Fruit fly (Drosophila melanogaster): ENCODE measurements around the gene CG33493.
A peak's percentile ranks its signal among the peaks of the same experiment; 100 is the strongest.

Gene CG33493

dm6 chr3L:10678545-10679067 lies 14.4 kb downstream of the CG33493 start (continued):
- TF ChIP-seq dimm (GFP tag; IDR thresholded peaks at IDR 0.05) (no peak; the same call in 1 of the 2 replicates), HmgZ (tag; optimal IDR thresholded peaks at IDR 0.05) (peak; percentile 94), MESR4 (GFP tag; optimal IDR thresholded peaks at IDR 0.05) (peak; percentile 40), CG9932 (GFP tag; IDR thresholded peaks at IDR 0.05) (peak; percentile 87), sim (GFP tag; IDR thresholded peaks at IDR 0.05) (peak; percentile 81), CG13123 (GFP tag; optimal IDR thresholded peaks at IDR 0.05) (peak; percentile 71), danr (GFP tag; IDR thresholded peaks at IDR 0.05) (peak; percentile 92), CG7928 (GFP tag; optimal IDR thresholded peaks at IDR 0.05) (peak; percentile 63), pan (optimal IDR thresholded peaks at IDR 0.05) (no peak), pan (GFP tag; optimal IDR thresholded peaks at IDR 0.05 in 1 of 2, IDR thresholded peaks at IDR 0.05 in 1 of 2) (peak in 1 of 2 experiments; percentile 94), kay (GFP tag; optimal IDR thresholded peaks at IDR 0.05) (peak; percentile 82), br (optimal IDR thresholded peaks at IDR 0.05) (no peak), D (optimal IDR thresholded peaks at IDR 0.05) (no peak), D (GFP tag; optimal IDR thresholded peaks at IDR 0.05) (peak; percentile 96), CG3847 (GFP tag; IDR thresholded peaks at IDR 0.05) (no peak; the same call in 1 of the 2 replicates), CG10321 (GFP tag; IDR thresholded peaks at IDR 0.05) (peak; percentile 71), croc (GFP tag; conservative IDR thresholded peaks at IDR 0.05) (peak; percentile 90), CG13296 (GFP tag; optimal IDR thresholded peaks at IDR 0.05) (peak; percentile 96), Hmr (GFP tag; optimal IDR thresholded peaks at IDR 0.05) (peak; percentile 98), Deaf1 (tag; optimal IDR thresholded peaks at IDR 0.05) (peak; percentile 81), Ptx1 (GFP tag; IDR thresholded peaks at IDR 0.05) (peak; percentile 95), CG11456 (GFP tag; IDR thresholded peaks at IDR 0.05) (peak; percentile 87), CG15696 (tag; optimal IDR thresholded peaks at IDR 0.05) (peak; percentile 92), fru (optimal IDR thresholded peaks at IDR 0.05) (no peak), nerfin-1 (tag; optimal IDR thresholded peaks at IDR 0.05) (peak; percentile 93), sc (optimal IDR thresholded peaks at IDR 0.05) (no peak), sc (GFP tag; optimal IDR thresholded peaks at IDR 0.05) (peak; percentile 86), bbx (GFP tag; IDR thresholded peaks at IDR 0.05; ENCODE audit: partially characterized antibody) (peak; percentile 34; the same call in 1 of the 2 replicates), NC2α (GFP tag; optimal IDR thresholded peaks at IDR 0.05) (peak; percentile 88), CG12744 (GFP tag; optimal IDR thresholded peaks at IDR 0.05) (peak; percentile 78), CG12942 (GFP tag; optimal IDR thresholded peaks at IDR 0.05) (peak; percentile 80), fd3F (GFP tag; optimal IDR thresholded peaks at IDR 0.05) (peak; percentile 86), CG12219 (GFP tag; optimal IDR thresholded peaks at IDR 0.05) (peak; percentile 91), pho (GFP tag; optimal IDR thresholded peaks at IDR 0.05) (peak; percentile 92), CG14014 (GFP tag; IDR thresholded peaks at IDR 0.05) (peak; percentile 92), Vsx1 (GFP tag; optimal IDR thresholded peaks at IDR 0.05) (peak; percentile 94), Dfd (GFP tag; optimal IDR thresholded peaks at IDR 0.05) (peak in 1 of 2 experiments; percentile 67), chif (GFP tag; optimal IDR thresholded peaks at IDR 0.05) (peak; percentile 84 to 91), CG9437 (GFP tag; optimal IDR thresholded peaks at IDR 0.05) (peak; percentile 93), Hr39 (optimal IDR thresholded peaks at IDR 0.05) (no peak), CG10267 (tag; optimal IDR thresholded peaks at IDR 0.05) (peak; percentile 92), CTCF (GFP tag; optimal IDR thresholded peaks at IDR 0.05) (peak; percentile 33), CG33213 (GFP tag; optimal IDR thresholded peaks at IDR 0.05) (peak; percentile 67), CG42726 (GFP tag; IDR thresholded peaks at IDR 0.05; ENCODE audit: partially characterized antibody) (no peak), Asciz (GFP tag; optimal IDR thresholded peaks at IDR 0.05) (peak; percentile 95), dan (GFP tag; IDR thresholded peaks at IDR 0.05) (no peak; the same call in 1 of the 2 replicates), CG4617 (GFP tag; optimal IDR thresholded peaks at IDR 0.05; ENCODE audit: borderline replicate concordance) (peak; percentile 39), CG4404 (GFP tag; IDR thresholded peaks at IDR 0.05) (peak; percentile 92), fu2 (GFP tag; optimal IDR thresholded peaks at IDR 0.05) (peak; percentile 80), Antp (GFP tag; optimal IDR thresholded peaks at IDR 0.05) (peak; percentile 83), gfzf (GFP tag; optimal IDR thresholded peaks at IDR 0.05) (no peak), Ets97D (GFP tag; optimal IDR thresholded peaks at IDR 0.05) (peak; percentile 68), tgo (GFP tag; IDR thresholded peaks at IDR 0.05) (peak; percentile 96)

Data from whole organism, embryonic.